Fruit fly (Drosophila melanogaster) Kc167 (cell line): ENCODE results near the gene Cngl.

ENCODE experiments used
- Myc ChIP-seq: fragments of >200 bp; optimal IDR thresholded peaks from 2 replicates; lab custom pipeline; 2017; ENCODE audit warnings: missing external identifiers
- Sin3A ChIP-seq: fragments of >200 bp; optimal IDR thresholded peaks from 2 replicates; lab custom pipeline; 2018; ENCODE audit warnings: missing external identifiers
- h ChIP-seq: fragments of >200 bp; optimal IDR thresholded peaks from 3 replicates; lab custom pipeline; 2018; ENCODE audit warnings: missing external identifiers
- insv ChIP-seq: fragments of >200 bp; optimal IDR thresholded peaks from 3 replicates; lab custom pipeline; 2018; ENCODE audit warnings: missing external identifiers
- psq ChIP-seq: fragments of >200 bp; optimal IDR thresholded peaks from 2 replicates; lab custom pipeline; 2017; ENCODE audit warnings: missing external identifiers
- ttk ChIP-seq: sonication (Bioruptor generic); optimal IDR thresholded peaks from 2 replicates; lab custom pipeline; 2017; ENCODE audit warnings: missing external identifiers

- TF ChIP-seq psq (lab: Kevin White, UChicago) (no peak), ttk (lab: Kevin White, UChicago) (no peak), Myc (lab: Kevin White, UChicago) (no peak), h (lab: Kevin White, UChicago) (no peak), Sin3A (lab: Kevin White, UChicago) (no peak), insv (lab: Kevin White, UChicago) (no peak)
These were observed 76.6 kb downstream of the Cngl start for dm6 chrX:15364467-15364866.
